Worm (Caenorhabditis elegans) whole organism, young adult: Measurements from ENCODE around the gene sri-47.
"Not testable (repeated sequence)": the region's sequence is repeated elsewhere in the genome, so short reads cannot be mapped to it uniquely, and the experiment has no call there.

ENCODE experiments used
- B0336.3 ChIP-seq: fragments of 200-800 bp; sonication (Bioruptor generic); IDR thresholded peaks from 2 replicates; pipeline ENCODE4 v1.3.6; 2022; ENCODE audit warnings: missing genetic modification characterization, missing compliant biosample characterization
- C17E4.6 ChIP-seq: fragments of 200-800 bp; sonication (Bioruptor generic); IDR thresholded peaks from 2 replicates; pipeline ENCODE4 v1.3.6; 2022; ENCODE audit warnings: missing genetic modification reagents, missing genetic modification characterization, missing compliant biosample characterization
- F23B12.7 ChIP-seq: sonication (generic microtip); optimal IDR thresholded peaks from 2 replicates; lab custom pipeline; 2017; ENCODE audit warnings: missing genetic modification characterization, mild to moderate bottlenecking, missing compliant biosample characterization, antibody characterized with exemption, moderate library complexity; ENCODE audit not compliant: insufficient read depth
- F37B4.10 ChIP-seq: fragments of 200-800 bp; sonication (Bioruptor generic); IDR thresholded peaks from 2 replicates; pipeline ENCODE4 v1.3.6; 2022; ENCODE audit warnings: missing genetic modification characterization, missing compliant biosample characterization
- F39B2.1 ChIP-seq: fragments of 200-800 bp; sonication (Bioruptor generic); IDR thresholded peaks from 2 replicates; pipeline ENCODE4 v1.3.6; 2022; ENCODE audit warnings: missing genetic modification reagents, missing genetic modification characterization, missing compliant biosample characterization
- F49E8.2 ChIP-seq: sonication (generic microtip); optimal IDR thresholded peaks from 3 replicates; lab custom pipeline; 2017; ENCODE audit warnings: missing genetic modification characterization, mild to moderate bottlenecking, missing compliant biosample characterization, antibody characterized with exemption, moderate library complexity; ENCODE audit not compliant: insufficient read depth
- F52B5.7 ChIP-seq: sonication (generic microtip); optimal IDR thresholded peaks from 2 replicates; lab custom pipeline; 2016; ENCODE audit warnings: mild to moderate bottlenecking, missing genetic modification characterization, missing compliant biosample characterization
- F57C9.4 ChIP-seq: sonication (generic microtip); optimal IDR thresholded peaks from 2 replicates; lab custom pipeline; 2017; ENCODE audit warnings: mild to moderate bottlenecking, missing genetic modification characterization, missing compliant biosample characterization
- Y56A3A.18 ChIP-seq: fragments of 200-800 bp; sonication (Bioruptor generic); IDR thresholded peaks from 2 replicates; pipeline ENCODE4 v1.3.6; 2022; ENCODE audit warnings: missing genetic modification reagents, missing genetic modification characterization, missing compliant biosample characterization
- atf-7 ChIP-seq: sonication (generic microtip); optimal IDR thresholded peaks from 2 replicates; lab custom pipeline; 2017; ENCODE audit warnings: mild to moderate bottlenecking, missing genetic modification characterization, missing compliant biosample characterization
- cebp-2 ChIP-seq: fragments of 200-800 bp; sonication (Bioruptor generic); IDR thresholded peaks from 2 replicates; pipeline ENCODE4 v1.3.6; 2022; ENCODE audit warnings: missing genetic modification characterization, missing compliant biosample characterization
- ceh-91 ChIP-seq: fragments of 200-800 bp; sonication (Bioruptor generic); IDR thresholded peaks from 2 replicates; pipeline ENCODE4 v1.3.6; 2022; ENCODE audit warnings: missing genetic modification reagents, missing genetic modification characterization, missing compliant biosample characterization
- die-1 ChIP-seq: sonication (generic microtip); optimal IDR thresholded peaks from 2 replicates; lab custom pipeline; 2016; ENCODE audit warnings: missing genotype, mild to moderate bottlenecking, missing genetic modification characterization, missing compliant biosample characterization
- dox-1 ChIP-seq: fragments of 200-800 bp; sonication (Bioruptor generic); IDR thresholded peaks from 2 replicates; pipeline ENCODE4 v1.3.6; 2022; ENCODE audit warnings: missing genetic modification reagents, missing genetic modification characterization, missing compliant biosample characterization
- efl-1 ChIP-seq: fragments of 150-350 bp; optimal IDR thresholded peaks from 2 replicates; lab custom pipeline; 2014; ENCODE audit warnings: missing biosample characterization, missing genetic modification reagents, missing genetic modification characterization
- ekl-4 ChIP-seq: fragments of 200-800 bp; sonication (Bioruptor generic); IDR thresholded peaks from 2 replicates; pipeline ENCODE4 v1.3.6; 2022; ENCODE audit warnings: missing genetic modification reagents, missing genetic modification characterization, missing compliant biosample characterization
- fkh-3 ChIP-seq: sonication (generic microtip); optimal IDR thresholded peaks from 2 replicates; lab custom pipeline; 2016; ENCODE audit warnings: mild to moderate bottlenecking, missing genetic modification characterization, missing compliant biosample characterization
- hlh-12 ChIP-seq: sonication (generic microtip); optimal IDR thresholded peaks from 2 replicates; lab custom pipeline; 2016; ENCODE audit warnings: missing genetic modification characterization, missing compliant biosample characterization
- madf-10 ChIP-seq: sonication (generic microtip); optimal IDR thresholded peaks from 2 replicates; lab custom pipeline; 2016; ENCODE audit warnings: mild to moderate bottlenecking, missing genetic modification characterization, missing compliant biosample characterization
- mel-28 ChIP-seq: sonication (generic microtip); optimal IDR thresholded peaks from 2 replicates; lab custom pipeline; 2016; ENCODE audit warnings: borderline replicate concordance, mild to moderate bottlenecking, missing genetic modification characterization, missing compliant biosample characterization
- nhr-80 ChIP-seq: sonication (generic microtip); optimal IDR thresholded peaks from 2 replicates; lab custom pipeline; 2016; ENCODE audit warnings: missing genetic modification characterization, missing compliant biosample characterization
- pbrm-1 ChIP-seq: fragments of 200-800 bp; sonication (Bioruptor generic); IDR thresholded peaks from 2 replicates; pipeline ENCODE4 v1.3.6; 2022; ENCODE audit warnings: missing genetic modification reagents, missing genetic modification characterization, missing compliant biosample characterization
- repo-1 ChIP-seq: sonication (generic microtip); optimal IDR thresholded peaks from 2 replicates; lab custom pipeline; 2017; ENCODE audit warnings: mild to moderate bottlenecking, missing genetic modification characterization, missing compliant biosample characterization
- rpc-1 ChIP-seq, 2 experiments: fragments of 150-350 bp in 1 of 2; sonication (generic microtip) in 1 of 2; optimal IDR thresholded peaks; 2 replicates each; lab custom pipeline; 2014 to 2018; ENCODE audit warnings: missing biosample characterization in 1 of 2, missing genetic modification characterization in 1 of 2, missing genetic modification reagents in 1 of 2, missing genotype in 1 of 2
- sea-2 ChIP-seq: fragments of 200-800 bp; sonication (Bioruptor generic); IDR thresholded peaks from 2 replicates; pipeline ENCODE4 v1.3.6; 2022; ENCODE audit warnings: missing genetic modification characterization, missing compliant biosample characterization
- snpc-3.4 ChIP-seq: sonication (generic microtip); optimal IDR thresholded peaks from 2 replicates; lab custom pipeline; 2017; ENCODE audit warnings: missing genetic modification characterization, mild to moderate bottlenecking, missing compliant biosample characterization, antibody characterized with exemption, moderate library complexity, missing genotype, missing genetic modification reagents
- sptf-2 ChIP-seq: fragments of 200-800 bp; sonication (Bioruptor generic); optimal IDR thresholded peaks from 2 replicates; lab custom pipeline; 2018; ENCODE audit warnings: mild to moderate bottlenecking, missing genetic modification characterization, missing compliant biosample characterization
- unc-62 ChIP-seq: fragments of 150-350 bp; optimal IDR thresholded peaks from 2 replicates; lab custom pipeline; 2014; ENCODE audit warnings: missing biosample characterization, missing genetic modification reagents, missing genetic modification characterization
- xnd-1 ChIP-seq: sonication (generic microtip); optimal IDR thresholded peaks from 2 replicates; lab custom pipeline; 2016; ENCODE audit warnings: missing genotype, missing genetic modification reagents, missing genetic modification characterization, missing compliant biosample characterization
- zfh-2 ChIP-seq: fragments of 200-800 bp; sonication (Bioruptor generic); conservative IDR thresholded peaks from 2 replicates; pipeline ENCODE4 v1.3.6; 2022; ENCODE audit warnings: missing genetic modification reagents, missing genetic modification characterization, missing compliant biosample characterization
- ztf-22 ChIP-seq: fragments of 200-800 bp; sonication (Bioruptor generic); optimal IDR thresholded peaks from 2 replicates; lab custom pipeline; 2018; ENCODE audit warnings: mild to moderate bottlenecking, missing genetic modification characterization, moderate library complexity, missing compliant biosample characterization
- ztf-26 ChIP-seq: sonication (generic microtip); optimal IDR thresholded peaks from 2 replicates; lab custom pipeline; 2017; ENCODE audit warnings: missing genetic modification characterization, missing compliant biosample characterization
- ztf-28 ChIP-seq: fragments of 200-800 bp; sonication (Bioruptor generic); IDR thresholded peaks from 2 replicates; pipeline ENCODE4 v1.3.6; 2022; ENCODE audit warnings: missing genetic modification reagents, missing genetic modification characterization, missing compliant biosample characterization

sri-47 gene

DNA sequence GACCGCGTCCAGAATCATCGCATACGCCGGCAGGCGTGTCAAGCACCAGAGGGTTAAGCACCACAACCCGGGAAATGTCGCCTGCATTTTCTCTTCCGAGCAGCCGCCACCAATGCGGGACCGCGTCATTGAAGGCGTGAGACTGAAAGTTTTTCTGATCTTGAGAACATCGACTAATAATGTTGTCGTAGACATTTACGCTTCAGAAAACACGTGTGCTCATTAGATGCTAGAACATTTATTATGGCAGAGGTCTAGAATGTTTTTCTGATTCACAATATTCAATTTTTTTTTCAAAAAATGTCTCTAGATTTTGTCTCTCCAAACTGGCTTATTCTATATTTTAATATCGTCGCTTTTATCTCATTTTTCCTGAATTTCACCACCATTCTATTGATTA lies at the start of gene sri-47:
Gene sri-47, plus strand, starts transcription at position 301 of the 400 bp plus-strand sequence.
- TF ChIP-seq F52B5.7 (tag; lab: Kevin White, UChicago) (no peak), zfh-2 (GFP tag; lab: Robert Waterston, UW) (0 out of 2 replicates have a peak, but pooled peaks have one; percentile 37)

DNA sequence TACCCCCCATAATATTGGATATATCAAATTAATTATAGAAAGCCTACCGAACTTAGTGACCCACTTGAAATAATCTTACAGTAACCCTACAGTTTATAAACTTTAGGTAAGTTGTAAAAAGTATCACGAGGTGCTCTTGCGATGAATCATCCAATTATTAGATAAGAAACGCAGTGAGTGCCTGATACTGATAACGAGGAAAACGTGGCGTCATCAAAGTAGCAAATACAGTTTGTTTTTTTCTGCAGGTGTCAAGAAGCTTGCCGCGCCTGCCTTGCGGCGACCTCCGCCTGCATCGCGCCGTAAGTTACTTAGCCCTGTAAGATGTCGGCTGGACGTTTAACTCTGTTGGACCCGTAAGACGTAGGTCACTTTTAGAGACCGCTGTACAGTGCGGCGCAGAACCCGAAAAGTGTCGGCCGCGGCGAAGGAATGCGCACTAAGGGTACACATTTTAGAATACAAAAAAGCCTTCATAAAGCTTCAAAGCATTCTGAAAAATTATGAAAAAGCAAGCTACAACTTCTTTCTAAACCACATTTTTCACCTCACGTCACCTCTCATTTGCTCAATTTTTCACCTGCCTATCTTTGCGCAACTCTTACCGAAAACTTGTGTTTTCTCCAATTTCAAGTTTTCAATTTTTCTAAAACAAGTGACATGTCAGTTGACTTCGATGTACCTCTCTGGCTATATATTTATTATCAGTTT lies 46.3 kb upstream of the sri-47 start, which contains the start of gene sri-38:
Gene sri-38, plus strand, starts transcription at position 661 of the 711 bp plus-strand sequence.
- TF ChIP-seq dox-1 (GFP tag; lab: Robert Waterston, UW) (peak; percentile 63; the same call in 1 of the 2 replicates), ekl-4 (GFP tag; lab: Robert Waterston, UW) (no peak), sptf-2 (no peak), zfh-2 (GFP tag; lab: Robert Waterston, UW) (0 out of 2 replicates have a peak, but pooled peaks have one; percentile 54), unc-62 (no peak), fkh-3 (no peak), F57C9.4 (tag; lab: Kevin White, UChicago) (no peak), atf-7 (tag; lab: Kevin White, UChicago) (peak; percentile 56), C17E4.6 (GFP tag; lab: Robert Waterston, UW) (no peak), die-1 (tag; lab: Kevin White, UChicago) (no peak), F23B12.7 (tag; lab: Kevin White, UChicago) (no peak), cebp-2 (GFP tag; lab: Robert Waterston, UW) (no peak), pbrm-1 (GFP tag; lab: Robert Waterston, UW) (no peak), ztf-22 (GFP tag; lab: Kevin White, UChicago) (no peak), ceh-91 (GFP tag; lab: Robert Waterston, UW) (no peak), xnd-1 (tag; lab: Kevin White, UChicago) (no peak), snpc-3.4 (no peak), F37B4.10 (GFP tag; lab: Robert Waterston, UW) (no peak), ztf-26 (tag; lab: Kevin White, UChicago) (no peak), Y56A3A.18 (GFP tag; lab: Robert Waterston, UW) (no peak), mel-28 (no peak), nhr-80 (peak; percentile 67), rpc-1 (optimal IDR thresholded peaks at IDR 0.05; lab: Kevin White, UChicago) (no peak), rpc-1 (tag; optimal IDR thresholded peaks at IDR 0.05; lab: Kevin White, UChicago) (no peak)

DNA sequence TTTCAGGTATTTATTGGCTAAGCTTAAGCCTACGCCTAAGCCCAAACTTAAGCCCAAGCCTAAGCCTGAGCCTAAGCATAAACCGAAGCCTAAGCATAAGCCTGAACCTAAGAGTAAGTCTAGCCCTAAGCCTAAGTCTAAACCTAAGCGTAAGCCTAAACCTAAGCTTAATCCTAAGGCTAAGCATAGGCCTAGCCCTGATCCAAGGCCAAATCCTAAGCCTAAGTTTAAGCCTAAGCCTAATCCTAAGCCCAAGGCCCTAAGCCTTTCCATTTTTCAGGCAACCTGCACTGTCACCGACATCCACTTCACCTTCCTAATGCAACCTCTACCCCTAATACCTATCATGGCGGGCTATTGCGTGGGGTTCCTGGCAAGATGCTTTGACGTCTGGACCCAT lies 45.7 kb upstream of the sri-47 start:
- TF ChIP-seq nhr-80 (no peak), ztf-28 (GFP tag; lab: Robert Waterston, UW) (0 out of 2 replicates have a peak, but pooled peaks have one; percentile 9), repo-1 (no peak), madf-10 (tag; lab: Kevin White, UChicago) (no peak), unc-62 (no peak), sea-2 (GFP tag; lab: Robert Waterston, UW) (no peak), efl-1 (GFP tag; lab: Kevin White, UChicago) (no peak)

DNA sequence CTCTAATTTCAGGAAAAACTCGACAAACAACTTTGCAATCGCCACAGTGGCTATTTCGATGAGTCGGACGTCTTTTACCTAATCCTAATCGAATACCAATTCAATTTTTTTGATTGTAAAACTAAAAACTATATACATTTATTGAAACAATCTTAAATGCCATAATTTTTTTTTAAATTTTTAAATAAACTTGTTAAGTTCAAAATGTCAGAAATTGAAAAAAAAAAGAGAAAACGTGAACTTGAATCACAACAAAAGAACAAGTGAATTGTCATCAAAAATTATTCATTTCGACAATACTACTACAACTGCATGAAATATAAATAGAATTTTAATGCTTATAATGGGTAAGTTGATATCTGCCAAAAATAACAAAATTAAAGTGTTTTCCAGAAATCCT lies 44.4 kb upstream of the sri-47 start, which contains the start of gene D2062.13:
Gene D2062.13, plus strand, starts transcription at position 301 of the 400 bp plus-strand sequence.
- not testable (repeated sequence) for TF ChIP-seq F49E8.2 (tag; lab: Kevin White, UChicago); B0336.3; unc-62

DNA sequence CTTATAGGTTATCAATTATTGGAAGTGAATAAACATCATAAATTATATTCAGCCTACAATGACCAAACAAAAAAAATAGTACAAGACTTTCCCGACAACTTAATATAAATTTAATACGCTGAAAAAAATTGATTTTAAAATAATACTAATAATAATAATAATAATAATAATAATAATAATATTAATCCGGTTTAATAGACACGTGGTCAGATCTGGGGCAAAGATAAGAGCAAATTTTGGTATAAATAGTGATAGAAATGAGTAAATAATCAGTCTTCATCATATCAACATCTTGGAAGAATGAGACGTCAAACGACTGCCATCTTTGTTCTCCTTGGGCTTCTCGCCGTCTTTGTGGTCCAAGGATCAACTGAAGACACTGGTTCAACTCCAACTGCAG lies 40.1 kb upstream of the sri-47 start, which contains the start of gene msrp-5:
Gene msrp-5, plus strand, starts transcription at position 301 of the 400 bp plus-strand sequence.
- not testable (repeated sequence) for TF ChIP-seq hlh-12 (tag; lab: Kevin White, UChicago); F39B2.1; unc-62
